Fruit fly (Drosophila melanogaster) whole organism, embryonic: ENCODE measurements around the gene sisA.
A peak's percentile ranks its signal among the peaks of the same experiment; 100 is the strongest.

Source experiments
- Awh ChIP-seq: fragments of 200-800 bp; sonication (Bioruptor generic); IDR thresholded peaks from 2 replicates; pipeline ENCODE4, ENCODE4 v1.3.6; 2022; ENCODE audit warnings: missing biosample characterization, missing genetic modification characterization
- Bdp1 ChIP-seq: fragments of 200-800 bp; sonication (Bioruptor generic); optimal IDR thresholded peaks from 3 replicates; lab custom pipeline; 2016; ENCODE audit warnings: missing biosample characterization, missing genetic modification characterization
- CG11398 ChIP-seq: fragments of 200-800 bp; sonication (Bioruptor generic); optimal IDR thresholded peaks from 2 replicates; lab custom pipeline; 2016; ENCODE audit warnings: missing biosample characterization, missing genetic modification characterization
- CG1233 ChIP-seq: fragments of 200-800 bp; sonication (Bioruptor generic); optimal IDR thresholded peaks from 4 replicates; lab custom pipeline; 2018; ENCODE audit warnings: missing biosample characterization, mild to moderate bottlenecking, missing genetic modification characterization
- CG12659 ChIP-seq: fragments of 200-800 bp; sonication (Bioruptor generic); optimal IDR thresholded peaks from 3 replicates; lab custom pipeline; 2017; ENCODE audit warnings: mild to moderate bottlenecking, missing biosample characterization, missing genetic modification reagents, missing genetic modification characterization
- CG15479 ChIP-seq: fragments of 200-800 bp; sonication (Bioruptor generic); optimal IDR thresholded peaks from 3 replicates; lab custom pipeline; 2019; ENCODE audit warnings: missing biosample characterization, mild to moderate bottlenecking, missing genetic modification characterization, moderate library complexity
- CG17328 ChIP-seq: fragments of 200-800 bp; sonication (Bioruptor generic); IDR thresholded peaks from 2 replicates; pipeline ENCODE4 v1.3.6; 2022; ENCODE audit warnings: missing biosample characterization, missing genetic modification characterization
- CG17359 ChIP-seq: fragments of 200-800 bp; sonication (Bioruptor generic); optimal IDR thresholded peaks from 3 replicates; lab custom pipeline; 2018; ENCODE audit warnings: missing biosample characterization, mild to moderate bottlenecking, missing genetic modification characterization, moderate library complexity
- CG18011 ChIP-seq: fragments of 200-800 bp; sonication (Bioruptor generic); optimal IDR thresholded peaks from 2 replicates; lab custom pipeline; 2017; ENCODE audit warnings: missing biosample characterization, missing genetic modification characterization, mild to moderate bottlenecking, moderate library complexity, missing genotype
- CG31224 ChIP-seq: fragments of 200-800 bp; sonication (Bioruptor generic); IDR thresholded peaks from 2 replicates; pipeline ENCODE4 v1.3.6; 2022; ENCODE audit warnings: missing biosample characterization, missing genetic modification characterization
- CG31365 ChIP-seq: fragments of 200-800 bp; sonication (Bioruptor generic); optimal IDR thresholded peaks from 2 replicates; lab custom pipeline; 2018; ENCODE audit warnings: missing biosample characterization, mild to moderate bottlenecking, missing genetic modification characterization
- CG31441 ChIP-seq: fragments of 200-800 bp; sonication (Bioruptor generic); IDR thresholded peaks from 2 replicates; pipeline ENCODE4 v1.3.6; 2022; ENCODE audit warnings: missing biosample characterization, missing genetic modification characterization
- CG34422 ChIP-seq: fragments of 200-800 bp; sonication (Bioruptor generic); IDR thresholded peaks from 3 replicates; pipeline ENCODE4 v1.3.6; 2022; ENCODE audit warnings: missing biosample characterization, missing genetic modification characterization
- CG4617 ChIP-seq: fragments of 200-800 bp; sonication (Bioruptor generic); optimal IDR thresholded peaks from 3 replicates; lab custom pipeline; 2016; ENCODE audit warnings: missing biosample characterization, missing genetic modification characterization, borderline replicate concordance
- CG6175 ChIP-seq: fragments of 200-800 bp; sonication (Bioruptor generic); IDR thresholded peaks from 3 replicates; pipeline ENCODE4 v1.3.6; 2022; ENCODE audit warnings: missing biosample characterization, missing genetic modification characterization
- CG6683 ChIP-seq: fragments of 200-800 bp; sonication (Bioruptor generic); optimal IDR thresholded peaks from 2 replicates; lab custom pipeline; 2017; ENCODE audit warnings: missing biosample characterization, mild to moderate bottlenecking, missing genetic modification characterization, missing genetic modification reagents
- CG6689 ChIP-seq: fragments of 200-800 bp; sonication (Bioruptor generic); IDR thresholded peaks from 2 replicates; pipeline ENCODE4 v1.3.6; 2022; ENCODE audit warnings: missing biosample characterization, missing genetic modification characterization
- CG6813 ChIP-seq: fragments of 200-800 bp; sonication (Bioruptor generic); optimal IDR thresholded peaks from 2 replicates; lab custom pipeline; 2017; ENCODE audit warnings: missing biosample characterization, missing genetic modification characterization, mild to moderate bottlenecking, moderate library complexity, missing genetic modification reagents
- CHES-1-like ChIP-seq: fragments of 200-800 bp; sonication (Bioruptor generic); optimal IDR thresholded peaks from 2 replicates; lab custom pipeline; 2016; ENCODE audit warnings: missing biosample characterization, missing genetic modification characterization
- H2.0 ChIP-seq: fragments of 200-800 bp; sonication (Bioruptor generic); IDR thresholded peaks from 2 replicates; pipeline ENCODE4 v1.3.6; 2022; ENCODE audit warnings: missing biosample characterization, missing genetic modification characterization
- MBD-R2 ChIP-seq: fragments of 200-800 bp; sonication (Bioruptor generic); IDR thresholded peaks from 2 replicates; pipeline ENCODE4 v1.3.6; 2022; ENCODE audit warnings: missing biosample characterization, missing genetic modification characterization
- Max ChIP-seq: fragments of 200-800 bp; sonication (Bioruptor generic); optimal IDR thresholded peaks from 2 replicates; lab custom pipeline; 2016; ENCODE audit warnings: missing biosample characterization, mild to moderate bottlenecking, missing genetic modification characterization
- Nf-YB ChIP-seq: fragments of 200-800 bp; sonication (Bioruptor generic); optimal IDR thresholded peaks from 3 replicates; lab custom pipeline; 2019; ENCODE audit warnings: missing biosample characterization, mild to moderate bottlenecking, missing genetic modification characterization, moderate library complexity
- Ravus ChIP-seq: fragments of 200-800 bp; sonication (Bioruptor generic); IDR thresholded peaks from 2 replicates; pipeline ENCODE4 v1.3.6; 2022; ENCODE audit warnings: missing biosample characterization, missing genetic modification characterization
- Six4 ChIP-seq: fragments of 200-800 bp; sonication (Bioruptor generic); optimal IDR thresholded peaks from 2 replicates; lab custom pipeline; 2016; ENCODE audit warnings: missing biosample characterization, missing genetic modification characterization
- Sox102F ChIP-seq: fragments of 200-800 bp; sonication (Bioruptor generic); optimal IDR thresholded peaks from 2 replicates; lab custom pipeline; 2018; ENCODE audit warnings: missing biosample characterization, mild to moderate bottlenecking, missing genetic modification characterization, moderate library complexity
- Sry-δ ChIP-seq: fragments of 200-800 bp; sonication (Bioruptor generic); optimal IDR thresholded peaks from 2 replicates; lab custom pipeline; 2016; ENCODE audit warnings: missing biosample characterization, missing genetic modification characterization
- Taf1 ChIP-seq: fragments of 200-800 bp; sonication (Bioruptor generic); IDR thresholded peaks from 2 replicates; pipeline ENCODE4 v1.3.6; 2022; ENCODE audit warnings: missing biosample characterization, missing genetic modification characterization
- ara ChIP-seq: fragments of 200-800 bp; sonication (Bioruptor generic); IDR thresholded peaks from 2 replicates; pipeline ENCODE4 v1.3.6; 2022; ENCODE audit warnings: missing biosample characterization, missing genetic modification characterization
- bbx ChIP-seq: fragments of 200-800 bp; sonication (Bioruptor generic); IDR thresholded peaks from 2 replicates; pipeline ENCODE4 v1.3.6; 2022; ENCODE audit warnings: missing biosample characterization, missing genetic modification characterization; ENCODE audit not compliant: partially characterized antibody
- caup ChIP-seq: fragments of 200-800 bp; sonication (Bioruptor generic); optimal IDR thresholded peaks from 3 replicates; lab custom pipeline; 2017; ENCODE audit warnings: missing biosample characterization, mild to moderate bottlenecking, missing genetic modification characterization, moderate library complexity; ENCODE audit not compliant: severe bottlenecking
- chm ChIP-seq: fragments of 200-800 bp; sonication (Bioruptor generic); IDR thresholded peaks from 2 replicates; pipeline ENCODE4 v1.3.6; 2022; ENCODE audit warnings: missing biosample characterization, missing genetic modification characterization
- cwo ChIP-seq: fragments of 200-800 bp; sonication (Bioruptor generic); optimal IDR thresholded peaks from 3 replicates; lab custom pipeline; 2017; ENCODE audit warnings: missing biosample characterization, missing genetic modification characterization, mild to moderate bottlenecking, moderate library complexity, missing genetic modification reagents
- dimm ChIP-seq: fragments of 200-800 bp; sonication (Bioruptor generic); IDR thresholded peaks from 2 replicates; pipeline ENCODE4 v1.3.6; 2022; ENCODE audit warnings: missing biosample characterization, missing genetic modification characterization
- gsb-n ChIP-seq: fragments of 200-800 bp; sonication (Bioruptor generic); optimal IDR thresholded peaks from 3 replicates; lab custom pipeline; 2018; ENCODE audit warnings: missing biosample characterization, mild to moderate bottlenecking, missing genetic modification characterization
- hb ChIP-seq: fragments of 200-800 bp; sonication (Bioruptor generic); IDR thresholded peaks from 3 replicates; pipeline ENCODE4 v1.3.6; 2022; ENCODE audit warnings: missing biosample characterization, missing genetic modification characterization; ENCODE audit not compliant: partially characterized antibody
- her ChIP-seq: fragments of 200-800 bp; sonication (Bioruptor generic); optimal IDR thresholded peaks from 2 replicates; lab custom pipeline; 2016; ENCODE audit warnings: missing biosample characterization, missing genetic modification characterization
- nmo ChIP-seq: fragments of 200-800 bp; sonication (Bioruptor generic); optimal IDR thresholded peaks from 2 replicates; lab custom pipeline; 2018; ENCODE audit warnings: missing biosample characterization, mild to moderate bottlenecking, missing genetic modification characterization, moderate library complexity
- onecut ChIP-seq: fragments of 200-800 bp; sonication (Bioruptor generic); IDR thresholded peaks from 2 replicates; pipeline ENCODE4 v1.3.6; 2022; ENCODE audit warnings: missing biosample characterization, missing genetic modification characterization
- pnt ChIP-seq: fragments of 200-800 bp; sonication (Bioruptor generic); optimal IDR thresholded peaks from 3 replicates; lab custom pipeline; 2016; ENCODE audit warnings: missing biosample characterization, missing genetic modification characterization
- scrt ChIP-seq: fragments of 200-800 bp; sonication (Bioruptor generic); optimal IDR thresholded peaks from 2 replicates; lab custom pipeline; 2018; ENCODE audit warnings: missing biosample characterization, mild to moderate bottlenecking, missing genetic modification characterization, moderate library complexity
- sima ChIP-seq: fragments of 200-800 bp; sonication (Bioruptor generic); optimal IDR thresholded peaks from 2 replicates; lab custom pipeline; 2016; ENCODE audit warnings: missing biosample characterization, missing genetic modification characterization
- tap ChIP-seq: fragments of 200-800 bp; optimal IDR thresholded peaks from 3 replicates; lab custom pipeline; 2019; ENCODE audit warnings: missing biosample characterization, mild to moderate bottlenecking, missing genetic modification characterization, moderate library complexity
- tll ChIP-seq, 2 experiments: fragments of 200-800 bp in 1 of 2; fragments of >200 bp in 1 of 2; sonication (Bioruptor generic) in 1 of 2; optimal IDR thresholded peaks; 2 replicates each; lab custom pipeline; 2017 to 2019; ENCODE audit warnings: missing biosample characterization in 2 of 2, missing genetic modification characterization in 2 of 2, mild to moderate bottlenecking in 1 of 2, moderate library complexity in 1 of 2
- tna ChIP-seq: fragments of 200-800 bp; sonication (Bioruptor generic); IDR thresholded peaks from 2 replicates; pipeline ENCODE4 v1.3.6; 2022; ENCODE audit warnings: missing biosample characterization, missing genetic modification characterization; ENCODE audit not compliant: partially characterized antibody
- vnd ChIP-seq: fragments of 200-800 bp; sonication (Bioruptor generic); IDR thresholded peaks from 3 replicates; pipeline ENCODE4 v1.3.6; 2022; ENCODE audit warnings: missing biosample characterization, missing genetic modification characterization; ENCODE audit not compliant: partially characterized antibody
- zen ChIP-seq: fragments of 200-800 bp; sonication (Bioruptor generic); optimal IDR thresholded peaks from 3 replicates; lab custom pipeline; 2018; ENCODE audit warnings: missing biosample characterization, mild to moderate bottlenecking, missing genetic modification characterization, moderate library complexity

Gene sisA

DNA sequence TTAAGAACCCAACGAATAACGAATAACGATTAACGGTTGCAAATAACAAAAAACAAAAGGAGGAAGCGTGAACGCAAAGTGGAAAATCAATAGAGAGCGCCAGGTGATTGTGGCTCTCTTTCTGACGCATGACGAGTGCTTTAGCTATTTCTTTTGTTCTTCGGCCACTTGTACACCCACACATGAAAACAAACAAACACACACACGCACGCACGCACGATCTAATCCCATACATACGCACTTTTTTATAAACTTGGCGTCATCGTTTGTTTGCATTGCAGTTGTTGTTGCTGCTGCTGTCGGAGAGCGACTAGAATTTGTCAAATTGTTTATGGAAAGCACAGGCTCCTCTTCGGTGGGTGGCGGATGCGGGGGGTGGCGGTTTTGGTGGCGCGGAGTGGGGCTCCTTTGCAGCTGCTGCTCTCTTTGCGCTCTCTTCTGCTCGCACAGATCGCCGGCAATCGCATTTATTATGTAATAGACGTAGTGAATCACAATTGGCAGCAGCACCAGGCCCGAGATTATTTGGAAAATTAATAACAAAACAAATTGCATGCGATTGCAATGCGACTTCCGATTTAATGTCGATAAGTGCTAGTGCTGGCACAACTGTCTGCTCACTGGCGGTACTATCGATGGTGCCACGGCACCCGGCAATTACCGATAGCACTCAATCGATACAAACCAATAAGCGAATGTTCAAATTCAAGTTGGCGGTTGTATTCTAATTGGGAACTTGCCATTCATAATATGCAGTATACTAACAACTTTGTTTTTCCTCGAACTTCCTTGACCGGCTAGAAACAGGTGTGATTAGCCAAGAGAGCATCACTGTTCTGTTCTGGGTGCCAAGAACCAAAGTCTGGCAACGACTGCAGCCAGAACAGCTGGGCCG lies 17.1 kb upstream of the sisA start (continued):
- peak; percentile 59 for TF ChIP-seq MBD-R2
- no peak for TF ChIP-seq cwo (GFP tag; lab: Kevin White, UChicago)
- no peak for TF ChIP-seq CG31365 (tag; lab: Kevin White, UChicago)
- TF ChIP-seq Max, result peak; percentile 27
- TF ChIP-seq CG1233 (GFP tag; lab: Kevin White, UChicago), result no peak
- TF ChIP-seq CG18011 (GFP tag; lab: Kevin White, UChicago), result no peak
- no peak for TF ChIP-seq tap (tag; lab: Kevin White, UChicago)
- TF ChIP-seq Nf-YB (GFP tag; lab: Kevin White, UChicago), result no peak
- no peak for TF ChIP-seq sima
- peak; percentile 44 for TF ChIP-seq CG4617
- peak; percentile 91 for TF ChIP-seq vnd (GFP tag; lab: Robert Waterston, UW)
- TF ChIP-seq gsb-n (tag; lab: Kevin White, UChicago), result no peak
- peak; percentile 73 for TF ChIP-seq CG12659 (GFP tag; lab: Kevin White, UChicago)
- TF ChIP-seq CG31441, result 0 out of 2 replicates have a peak, but pooled peaks have one; percentile 10
- peak; percentile 97 for TF ChIP-seq Sry-δ
- peak; percentile 81 for TF ChIP-seq hb
- TF ChIP-seq Taf1 (GFP tag; lab: Robert Waterston, UW), result no peak
- peak; percentile 18 for TF ChIP-seq Sox102F (GFP tag; lab: Kevin White, UChicago)
- no peak for TF ChIP-seq scrt
- peak; percentile 87 for TF ChIP-seq bbx
- TF ChIP-seq Bdp1 (GFP tag; lab: Kevin White, UChicago), result no peak
- TF ChIP-seq CG6813 (GFP tag; lab: Kevin White, UChicago), result no peak
- TF ChIP-seq Awh (GFP tag; lab: Robert Waterston, UW), result no peak
- TF ChIP-seq CHES-1-like (GFP tag; lab: Kevin White, UChicago), result peak; percentile 72
- TF ChIP-seq H2.0 (GFP tag; lab: Robert Waterston, UW), result no peak
- TF ChIP-seq Six4 (GFP tag; lab: Kevin White, UChicago), result peak; percentile 3
- no peak for TF ChIP-seq dimm (GFP tag; lab: Robert Waterston, UW)
- TF ChIP-seq CG34422 (GFP tag; lab: Robert Waterston, UW), result 0 out of 3 replicates have a peak, but pooled peaks have one; percentile 34
- TF ChIP-seq CG6683, result no peak
- peak; percentile 58 for TF ChIP-seq her (GFP tag; lab: Kevin White, UChicago)
- TF ChIP-seq ara, result no peak
- TF ChIP-seq tll (GFP tag; optimal IDR thresholded peaks at IDR 0.05; lab: Kevin White, UChicago), result no peak
- TF ChIP-seq zen (tag; lab: Kevin White, UChicago), result peak; percentile 41
- no peak for TF ChIP-seq CG31224 (GFP tag; lab: Robert Waterston, UW)
- no peak for TF ChIP-seq chm
- peak; percentile 99 for TF ChIP-seq onecut (GFP tag; lab: Robert Waterston, UW)
- no peak for TF ChIP-seq CG15479
- TF ChIP-seq CG17328 (GFP tag; lab: Robert Waterston, UW), result no peak
- peak; percentile 82 for TF ChIP-seq tna
- TF ChIP-seq Ravus (GFP tag; lab: Robert Waterston, UW), result no peak
- peak; percentile 28 for TF ChIP-seq pnt (GFP tag; lab: Kevin White, UChicago)
- TF ChIP-seq nmo (GFP tag; lab: Kevin White, UChicago), result peak; percentile 45
- TF ChIP-seq CG6689 (GFP tag; lab: Robert Waterston, UW), result no peak
- TF ChIP-seq CG6175, result no peak
- no peak for TF ChIP-seq CG17359 (tag; lab: Kevin White, UChicago)
- TF ChIP-seq caup (GFP tag; lab: Kevin White, UChicago), result peak; percentile 18
- TF ChIP-seq CG11398, result no peak
